Worm (Caenorhabditis elegans): ENCODE results near the gene cdh-7.

ce11 chrII:14808686-14809085 lies 34.3 kb upstream of the cdh-7 start, which contains the start of gene W01D2.6:
- no peak for TF ChIP-seq ccch-3 (GFP tag; optimal IDR thresholded peaks at IDR 0.05)
- TF ChIP-seq madf-3 (GFP tag; IDR thresholded peaks at IDR 0.05) = no peak
- TF ChIP-seq dpl-1 (GFP tag; optimal IDR thresholded peaks at IDR 0.05) = no peak
